Fruit fly (Drosophila melanogaster) S2 (cell line): Measurements from ENCODE around the gene rgn.

Experiments
- CG8478 ChIP-seq: fragments of >200 bp; optimal IDR thresholded peaks from 2 replicates; lab custom pipeline; 2018
- CTCF ChIP-seq, 2 experiments: fragments of >200 bp; optimal IDR thresholded peaks; 2 replicates each; lab custom pipeline; 2018

rgn gene

DNA sequence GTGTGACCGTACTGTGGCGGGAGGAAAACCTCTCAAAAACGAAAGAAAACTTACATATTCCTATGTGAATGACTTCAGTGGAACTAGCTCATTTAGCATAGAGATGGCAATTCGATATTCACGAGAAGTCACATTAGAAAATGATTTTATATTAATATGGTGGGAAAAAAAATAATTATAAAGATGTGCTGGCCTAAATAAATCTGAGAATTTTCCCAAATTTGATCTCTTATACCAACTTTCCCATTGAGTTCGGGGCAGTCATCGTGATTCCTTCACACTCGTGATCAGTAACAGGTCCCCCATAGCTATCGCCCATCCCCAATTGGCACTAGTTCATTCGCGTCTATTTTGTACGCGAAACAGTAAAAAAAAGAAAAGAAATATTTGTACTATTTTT, 50.8 kb downstream of the rgn start, which contains the start of the genes barc and Aef1:
TSS of gene barc (minus strand) at position 37 of the 400 bp plus-strand sequence.
TSS of gene Aef1 (plus strand) at position 325 of the 400 bp plus-strand sequence.
- TF ChIP-seq CG8478 (lab: Kevin White, UChicago) (no peak), CTCF (optimal IDR thresholded peaks at IDR 0.05; lab: Kevin White, UChicago) (no peak)

DNA sequence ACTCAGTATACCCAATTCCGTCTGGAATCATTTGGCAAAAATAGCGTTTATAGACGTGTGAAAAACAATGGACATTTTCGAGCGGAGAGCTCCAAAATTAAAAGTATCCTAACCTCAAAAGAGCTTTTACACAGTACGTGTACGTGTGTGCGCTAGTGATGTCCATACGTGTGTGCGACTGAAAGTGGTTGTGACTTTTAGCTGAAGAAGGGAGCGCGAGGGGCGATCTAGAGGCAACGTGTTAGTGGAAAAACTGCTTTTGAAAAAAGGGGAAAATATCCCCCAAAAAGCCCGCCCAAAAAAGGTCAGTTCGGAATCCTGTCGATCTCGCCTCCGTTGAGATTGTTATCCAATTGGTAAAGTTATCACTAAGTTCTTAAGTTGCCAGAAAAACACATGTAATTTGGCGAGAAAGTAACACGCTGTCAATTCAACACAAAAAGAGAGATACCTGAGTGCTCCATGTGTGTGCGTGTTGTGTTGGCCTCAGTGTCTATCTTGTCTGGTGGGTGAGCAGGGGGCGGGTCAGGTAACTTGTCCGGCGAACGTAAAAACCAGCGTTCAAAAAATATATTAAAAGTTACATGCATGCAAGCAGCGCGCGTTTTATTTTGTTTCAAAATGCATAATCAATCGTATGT, 51.6 kb downstream of the rgn start:
- TF ChIP-seq CTCF (optimal IDR thresholded peaks at IDR 0.05; lab: Kevin White, UChicago) (no peak), CG8478 (lab: Kevin White, UChicago) (no peak)

DNA sequence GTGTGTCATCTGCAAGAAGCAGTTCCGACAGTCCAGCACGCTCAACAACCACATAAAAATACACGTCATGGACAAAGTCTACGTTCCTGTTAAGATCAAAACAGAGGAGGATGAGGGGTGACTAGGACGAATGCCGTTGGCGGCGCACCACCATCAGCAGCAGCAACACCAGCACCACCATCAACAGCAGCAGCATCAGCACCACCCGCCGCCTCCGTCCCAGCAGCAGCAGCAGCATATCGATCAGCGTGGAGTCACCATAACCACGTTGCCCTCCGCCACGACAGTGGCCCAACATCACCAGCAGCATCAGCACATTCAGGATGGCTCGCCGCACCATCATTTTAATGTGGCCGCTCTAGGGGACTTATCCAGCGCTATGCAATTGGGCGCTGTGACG, 53.8 kb downstream of the rgn start:
- TF ChIP-seq CG8478 (lab: Kevin White, UChicago) (no peak), CTCF (optimal IDR thresholded peaks at IDR 0.05; lab: Kevin White, UChicago) (no peak)

- no peak for TF ChIP-seq CTCF (optimal IDR thresholded peaks at IDR 0.05; lab: Kevin White, UChicago)
- TF ChIP-seq CG8478 (lab: Kevin White, UChicago): no peak
These were observed 59.0 kb downstream of the rgn start, which contains the start of gene CG5664 for dm6 chr3L:21441216-21441813. CG5664 (minus strand) TSS chr3L:21441363.

- TF ChIP-seq CTCF (optimal IDR thresholded peaks at IDR 0.05; lab: Kevin White, UChicago): no peak
- no peak for TF ChIP-seq CG8478 (lab: Kevin White, UChicago)
These were observed 62.4 kb downstream of the rgn start, which contains the start of gene Alp1 for dm6 chr3L:21444719-21445118. Alp1 (minus strand) TSS chr3L:21444819.

DNA sequence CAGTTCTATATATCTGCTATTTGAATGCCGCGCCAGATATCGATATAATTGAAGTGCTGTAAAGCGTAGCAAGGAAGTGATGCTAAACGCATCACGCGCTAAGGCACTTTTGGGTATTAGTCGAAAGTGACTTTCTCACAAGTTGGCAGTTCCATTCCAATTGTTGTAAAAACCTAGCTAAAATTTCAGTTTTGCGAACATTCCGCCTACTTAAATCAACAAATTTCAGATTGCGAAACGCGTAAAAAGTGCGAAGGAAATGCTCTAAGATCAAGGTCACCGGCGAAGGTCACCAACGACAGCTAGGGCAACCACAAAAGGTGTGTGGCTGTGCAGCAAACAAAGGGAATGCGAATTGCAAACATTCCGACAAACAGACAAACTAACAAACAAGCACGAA, 63.4 kb downstream of the rgn start, which contains the start of gene Syx7:
TSS of gene Syx7 (plus strand) at position 131 of the 400 bp plus-strand sequence.
- TF ChIP-seq CTCF (optimal IDR thresholded peaks at IDR 0.05; lab: Kevin White, UChicago) (no peak), CG8478 (lab: Kevin White, UChicago) (no peak)

DNA sequence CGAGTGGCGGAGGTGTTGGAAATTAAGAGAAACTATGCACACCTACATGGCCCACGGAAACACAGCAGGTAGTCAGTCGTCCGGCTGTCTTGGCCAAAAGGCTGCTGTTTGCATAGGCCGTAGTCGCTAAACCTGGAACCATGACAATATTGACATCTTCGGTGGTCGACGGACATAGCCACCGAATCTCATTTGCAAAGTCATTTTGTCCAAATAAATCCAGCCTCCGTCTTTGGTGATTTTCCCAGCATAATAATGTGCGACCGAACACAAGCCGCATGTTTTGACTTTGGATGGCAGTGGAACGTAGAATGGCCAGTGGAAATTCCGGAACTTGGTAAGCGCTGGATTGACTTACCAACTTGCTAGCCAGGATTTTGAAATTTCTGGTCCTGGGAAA, 67.0 kb downstream of the rgn start:
- no peak for TF ChIP-seq CG8478 (lab: Kevin White, UChicago)
- no peak for TF ChIP-seq CTCF (optimal IDR thresholded peaks at IDR 0.05; lab: Kevin White, UChicago)

- TF ChIP-seq CG8478 (lab: Kevin White, UChicago) (no peak), CTCF (optimal IDR thresholded peaks at IDR 0.05; lab: Kevin White, UChicago) (no peak)
These were observed 68.2 kb downstream of the rgn start for dm6 chr3L:21450486-21450885.

DNA sequence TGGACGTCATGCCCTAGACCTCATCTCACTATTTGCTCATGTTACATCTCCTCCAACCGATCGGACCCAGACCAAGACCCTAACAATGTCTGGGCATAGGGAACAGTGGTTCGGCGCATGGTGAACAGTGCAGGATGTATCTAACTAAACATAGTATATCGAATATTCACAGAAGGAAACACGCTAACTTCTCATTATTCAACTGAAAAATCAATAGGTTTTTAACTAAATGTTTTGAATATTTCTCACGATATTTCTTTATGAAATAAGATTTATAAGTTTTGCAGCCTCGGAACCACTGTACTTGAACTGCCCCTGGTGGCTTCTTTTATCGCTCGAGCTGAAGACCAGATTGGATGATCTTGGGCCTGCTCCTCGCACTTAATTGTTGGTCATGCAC, 71.3 kb downstream of the rgn start:
- no peak for TF ChIP-seq CG8478 (lab: Kevin White, UChicago)
- no peak for TF ChIP-seq CTCF (optimal IDR thresholded peaks at IDR 0.05; lab: Kevin White, UChicago)

DNA sequence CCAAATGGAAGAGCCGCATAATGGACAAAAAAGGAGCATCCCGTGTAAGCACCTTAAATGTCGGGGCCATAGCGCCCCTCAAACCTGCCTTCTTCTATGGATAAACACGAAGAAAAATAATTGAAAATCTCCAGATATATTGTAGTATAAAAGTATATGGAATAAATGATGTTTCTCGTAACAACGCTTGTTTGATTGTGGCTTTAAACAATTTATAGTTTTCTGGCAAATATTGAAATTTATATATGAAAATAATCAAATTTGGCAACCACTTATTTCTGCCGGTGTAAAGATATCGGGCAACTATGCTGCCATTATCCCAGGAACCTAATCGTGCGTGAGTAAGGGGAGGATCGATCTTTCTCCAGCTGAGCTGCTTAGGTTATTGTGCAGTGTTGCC, 72.9 kb downstream of the rgn start:
- no peak for TF ChIP-seq CTCF (optimal IDR thresholded peaks at IDR 0.05; lab: Kevin White, UChicago)
- TF ChIP-seq CG8478 (lab: Kevin White, UChicago): no peak

dm6 chr3L:21458736-21459135, 76.4 kb downstream of the rgn start:
- TF ChIP-seq CG8478 (lab: Kevin White, UChicago) (no peak), CTCF (optimal IDR thresholded peaks at IDR 0.05; lab: Kevin White, UChicago) (no peak)

DNA sequence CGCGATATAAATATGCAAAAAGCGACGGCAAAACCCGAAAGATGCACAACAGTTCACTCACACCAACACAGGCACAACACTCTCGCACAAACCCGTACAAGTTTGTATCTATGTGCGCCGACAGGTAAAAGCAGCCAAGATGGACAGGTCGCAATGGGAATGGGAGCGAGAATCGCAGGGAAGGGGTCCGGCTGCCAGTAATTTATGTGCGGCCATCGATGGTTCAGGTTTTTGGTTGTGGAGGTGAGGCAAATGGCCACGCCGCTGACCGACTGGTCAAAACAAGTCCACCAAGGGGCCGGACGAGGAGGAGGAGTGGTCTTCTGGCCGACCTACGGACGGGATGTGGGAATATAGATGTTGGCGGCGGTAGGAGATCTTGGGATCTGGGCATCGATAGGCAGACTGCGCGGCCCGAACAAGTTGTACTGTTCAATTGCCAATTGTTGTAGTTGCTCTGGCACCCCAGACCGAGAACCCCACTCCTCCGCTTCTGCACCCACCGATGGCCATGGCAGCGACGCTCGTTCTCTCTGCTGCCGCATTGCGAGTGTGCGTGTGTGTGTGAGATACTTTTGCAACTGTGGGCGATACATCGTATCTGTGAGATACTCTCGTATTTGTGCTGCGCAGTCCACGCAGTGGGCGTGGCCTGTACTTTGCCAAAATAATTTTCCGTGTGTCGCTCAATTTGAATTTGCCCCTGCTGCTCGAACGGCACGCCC, 78.0 kb downstream of the rgn start:
- TF ChIP-seq CG8478 (lab: Kevin White, UChicago): no peak
- no peak for TF ChIP-seq CTCF (optimal IDR thresholded peaks at IDR 0.05; lab: Kevin White, UChicago)

- TF ChIP-seq CG8478 (lab: Kevin White, UChicago) (no peak), CTCF (optimal IDR thresholded peaks at IDR 0.05; lab: Kevin White, UChicago) (no peak)
These were observed 80.6 kb downstream of the rgn start for dm6 chr3L:21462860-21463259.

DNA sequence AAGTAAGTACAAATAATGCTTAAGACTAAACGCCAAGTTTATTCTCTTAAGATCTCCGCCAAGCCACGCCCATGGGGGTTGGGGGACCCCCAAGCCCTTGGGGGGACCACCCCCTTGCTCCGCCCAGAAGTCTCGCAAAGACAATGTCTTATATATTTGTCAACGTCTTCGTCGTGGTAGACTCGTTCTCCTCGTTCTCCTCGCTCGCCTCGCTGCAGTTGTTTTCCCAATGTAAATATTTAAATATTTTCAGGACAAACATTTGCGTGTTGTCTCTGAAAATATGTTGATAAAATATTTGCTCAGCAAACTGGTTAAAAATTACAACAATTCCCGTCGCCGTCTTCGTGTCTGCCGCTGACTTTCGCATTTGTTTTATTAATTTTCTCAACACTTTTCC, 81.9 kb downstream of the rgn start:
- TF ChIP-seq CG8478 (lab: Kevin White, UChicago) (no peak), CTCF (optimal IDR thresholded peaks at IDR 0.05; lab: Kevin White, UChicago) (no peak)
